Worm (Caenorhabditis elegans) whole organism, mixed stage, embryonic: Measurements from ENCODE around the gene col-118.

ENCODE experiments used
- M03D4.4 ChIP-seq: sonication (generic microtip); optimal IDR thresholded peaks from 2 replicates; lab custom pipeline; 2017; ENCODE audit warnings: mild to moderate bottlenecking, missing genetic modification characterization, missing compliant biosample characterization
- bed-3 ChIP-seq: fragments of 200-800 bp; sonication (Bioruptor generic); optimal IDR thresholded peaks from 3 replicates; lab custom pipeline; 2018; ENCODE audit warnings: mild to moderate bottlenecking, missing genetic modification characterization, moderate library complexity, missing compliant biosample characterization
- ceh-39 ChIP-seq: fragments of 150-350 bp; optimal IDR thresholded peaks from 2 replicates; lab custom pipeline; 2014; ENCODE audit warnings: missing biosample characterization, missing genetic modification characterization
- ceh-43 ChIP-seq: fragments of 200-800 bp; sonication (Bioruptor generic); optimal IDR thresholded peaks from 2 replicates; lab custom pipeline; 2018; ENCODE audit warnings: mild to moderate bottlenecking, missing genetic modification characterization, moderate library complexity, missing compliant biosample characterization
- ceh-83 ChIP-seq: fragments of 200-800 bp; sonication (Bioruptor generic); optimal IDR thresholded peaks from 2 replicates; lab custom pipeline; 2018; ENCODE audit warnings: mild to moderate bottlenecking, missing genetic modification characterization, missing compliant biosample characterization
- drap-1 ChIP-seq: fragments of 200-800 bp; sonication (Bioruptor generic); optimal IDR thresholded peaks from 3 replicates; lab custom pipeline; 2018; ENCODE audit warnings: mild to moderate bottlenecking, missing genetic modification characterization, missing compliant biosample characterization
- elt-1 ChIP-seq: sonication (generic microtip); optimal IDR thresholded peaks from 2 replicates; lab custom pipeline; 2017; ENCODE audit warnings: missing genetic modification characterization, mild to moderate bottlenecking, missing compliant biosample characterization, antibody characterized with exemption, moderate library complexity, borderline replicate concordance; ENCODE audit not compliant: insufficient read depth
- elt-3 ChIP-seq: fragments of 150-350 bp; optimal IDR thresholded peaks from 2 replicates; lab custom pipeline; 2014; ENCODE audit warnings: missing biosample characterization, missing genetic modification characterization
- flh-1 ChIP-seq: fragments of 200-800 bp; sonication (Bioruptor generic); optimal IDR thresholded peaks from 2 replicates; lab custom pipeline; 2018; ENCODE audit warnings: mild to moderate bottlenecking, missing genetic modification characterization, moderate library complexity, missing compliant biosample characterization
- ham-2 ChIP-seq: fragments of 200-800 bp; sonication (Bioruptor generic); optimal IDR thresholded peaks from 2 replicates; lab custom pipeline; 2018; ENCODE audit warnings: mild to moderate bottlenecking, missing genetic modification characterization, missing compliant biosample characterization
- hlh-1 ChIP-seq: fragments of 150-350 bp; optimal IDR thresholded peaks from 2 replicates; lab custom pipeline; 2014; ENCODE audit warnings: missing biosample characterization, missing genetic modification reagents, missing genetic modification characterization
- lin-13 ChIP-seq: fragments of 150-350 bp; optimal IDR thresholded peaks from 2 replicates; lab custom pipeline; 2014; ENCODE audit warnings: missing biosample characterization, missing genetic modification characterization
- lin-32 ChIP-seq: fragments of 200-800 bp; sonication (Bioruptor generic); optimal IDR thresholded peaks from 2 replicates; lab custom pipeline; 2018; ENCODE audit warnings: mild to moderate bottlenecking, missing genetic modification characterization, missing compliant biosample characterization
- mab-5 ChIP-seq: fragments of 150-350 bp; optimal IDR thresholded peaks from 2 replicates; lab custom pipeline; 2014; ENCODE audit warnings: missing biosample characterization, missing genetic modification characterization
- mep-1 ChIP-seq: fragments of 150-350 bp; optimal IDR thresholded peaks from 2 replicates; lab custom pipeline; 2017; ENCODE audit warnings: missing biosample characterization, missing genetic modification reagents, missing genetic modification characterization, inconsistent platforms
- mls-2 ChIP-seq: sonication (generic microtip); optimal IDR thresholded peaks from 2 replicates; lab custom pipeline; 2016; ENCODE audit warnings: mild to moderate bottlenecking, missing genetic modification characterization, moderate library complexity, missing compliant biosample characterization
- nhr-2 ChIP-seq: fragments of 150-350 bp; optimal IDR thresholded peaks from 2 replicates; lab custom pipeline; 2014; ENCODE audit warnings: missing biosample characterization, missing genetic modification characterization
- nhr-237 ChIP-seq: fragments of 150-350 bp; optimal IDR thresholded peaks from 2 replicates; lab custom pipeline; 2014; ENCODE audit warnings: missing biosample characterization, missing genetic modification characterization
- nhr-28 ChIP-seq: fragments of 150-350 bp; optimal IDR thresholded peaks from 2 replicates; lab custom pipeline; 2014; ENCODE audit warnings: missing biosample characterization, missing genetic modification characterization
- pha-4 ChIP-seq: fragments of 150-350 bp; optimal IDR thresholded peaks from 2 replicates; lab custom pipeline; 2018; ENCODE audit warnings: missing biosample characterization, missing genetic modification reagents, missing genetic modification characterization
- snpc-4 ChIP-seq: fragments of 150-350 bp; optimal IDR thresholded peaks from 2 replicates; lab custom pipeline; 2014; ENCODE audit warnings: missing biosample characterization, missing genetic modification characterization
- sptf-1 ChIP-seq: sonication (generic microtip); optimal IDR thresholded peaks from 2 replicates; lab custom pipeline; 2017; ENCODE audit warnings: mild to moderate bottlenecking, missing genetic modification characterization, moderate library complexity, missing compliant biosample characterization
- tbx-8 ChIP-seq: fragments of 200-800 bp; sonication (Bioruptor generic); optimal IDR thresholded peaks from 2 replicates; lab custom pipeline; 2018; ENCODE audit warnings: mild to moderate bottlenecking, missing genetic modification characterization, moderate library complexity, missing compliant biosample characterization
- unc-120 ChIP-seq: sonication (generic microtip); optimal IDR thresholded peaks from 2 replicates; lab custom pipeline; 2017; ENCODE audit warnings: missing genetic modification characterization, missing compliant biosample characterization; ENCODE audit not compliant: poor library complexity, severe bottlenecking
- unc-39 ChIP-seq: fragments of 150-350 bp; optimal IDR thresholded peaks from 2 replicates; lab custom pipeline; 2014; ENCODE audit warnings: missing biosample characterization, missing genetic modification characterization
- unc-62 ChIP-seq: fragments of 150-350 bp; optimal IDR thresholded peaks from 2 replicates; lab custom pipeline; 2014; ENCODE audit warnings: missing biosample characterization, missing genetic modification reagents, missing genetic modification characterization
- zip-8 ChIP-seq: fragments of 150-350 bp; optimal IDR thresholded peaks from 2 replicates; lab custom pipeline; 2014; ENCODE audit warnings: missing biosample characterization, missing genetic modification characterization
- ztf-11 ChIP-seq: fragments of 150-350 bp; optimal IDR thresholded peaks from 2 replicates; lab custom pipeline; 2014; ENCODE audit warnings: missing biosample characterization, missing genetic modification characterization

Gene col-118

ce11 chrIV:8816029-8816428 is 32.0 kb upstream of the col-118 start, which contains the start of gene grsp-2:
grsp-2 (plus strand) TSS chrIV:8816329.
- TF ChIP-seq ceh-43 (GFP tag; lab: Kevin White, UChicago) (no peak), elt-1 (tag; lab: Kevin White, UChicago) (no peak), nhr-28 (tag; lab: Kevin White, UChicago) (no peak), nhr-2 (tag; lab: Kevin White, UChicago) (no peak), zip-8 (tag; lab: Kevin White, UChicago) (no peak), sptf-1 (tag; lab: Kevin White, UChicago) (no peak), unc-39 (tag; lab: Kevin White, UChicago) (no peak), ceh-83 (GFP tag; lab: Kevin White, UChicago) (no peak), mep-1 (no peak)

DNA sequence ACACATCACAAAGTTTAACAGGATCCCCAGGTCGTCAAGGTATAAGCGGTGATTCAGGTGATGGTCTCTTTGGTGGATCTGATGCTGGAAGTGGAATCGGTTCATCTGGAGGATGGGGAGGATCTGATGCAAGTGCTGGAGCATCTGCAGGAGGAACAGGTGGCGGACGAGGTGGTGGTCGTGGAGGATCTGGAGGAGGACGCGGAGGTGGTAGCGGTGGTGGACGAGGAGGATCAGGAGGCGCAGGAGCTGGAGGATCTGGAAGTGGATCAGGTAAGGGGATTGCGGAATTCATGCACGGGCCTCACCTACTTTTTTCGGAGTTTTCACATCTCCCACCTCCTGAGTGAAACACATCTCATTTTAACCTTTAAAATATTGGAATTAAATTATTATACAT is 31.4 kb upstream of the col-118 start:
- no peak for TF ChIP-seq mab-5 (tag; lab: Kevin White, UChicago)
- no peak for TF ChIP-seq elt-3
- TF ChIP-seq bed-3 (GFP tag; lab: Kevin White, UChicago): no peak
- TF ChIP-seq flh-1 (GFP tag; lab: Kevin White, UChicago): no peak
- TF ChIP-seq, all 35 proteins: peak for 0

ce11 chrIV:8817639-8818038 is 30.4 kb upstream of the col-118 start, which contains the start of gene T28C6.10:
T28C6.10 (plus strand) TSS chrIV:8817939.
- no peak for TF ChIP-seq mep-1
- no peak for TF ChIP-seq nhr-2 (tag; lab: Kevin White, UChicago)
- TF ChIP-seq ceh-43 (GFP tag; lab: Kevin White, UChicago): no peak
- TF ChIP-seq pha-4 (tag; lab: Kevin White, UChicago): no peak
- TF ChIP-seq unc-62: no peak
- TF ChIP-seq mls-2: no peak
- no peak for TF ChIP-seq elt-1 (tag; lab: Kevin White, UChicago)
- no peak for TF ChIP-seq sptf-1 (tag; lab: Kevin White, UChicago)
- TF ChIP-seq mab-5 (tag; lab: Kevin White, UChicago): no peak
- TF ChIP-seq, all 35 proteins: peak for 0

DNA sequence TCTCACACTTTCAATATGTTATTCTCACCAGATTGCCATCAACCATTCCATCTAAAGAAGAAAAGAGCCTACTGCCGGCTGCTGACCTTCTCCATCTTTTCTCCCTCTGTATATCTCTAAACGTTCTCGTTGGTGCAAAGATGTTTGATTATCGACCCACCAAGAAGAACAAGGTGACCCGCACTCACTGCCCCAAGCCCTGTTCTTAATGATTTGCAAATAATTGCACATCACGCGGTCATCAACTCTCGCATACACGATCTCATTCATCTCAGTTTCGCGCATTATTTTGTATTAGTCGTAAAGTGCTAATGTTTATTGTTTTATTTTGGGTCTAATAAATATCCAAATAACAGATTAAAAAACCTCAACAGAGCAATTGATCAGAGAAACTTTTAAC is 28.5 kb upstream of the col-118 start:
- TF ChIP-seq elt-1 (tag; lab: Kevin White, UChicago) (no peak), nhr-2 (tag; lab: Kevin White, UChicago) (peak; percentile 94), ztf-11 (tag; lab: Kevin White, UChicago) (no peak), hlh-1 (tag; lab: Kevin White, UChicago) (peak; percentile 10), ceh-39 (tag; lab: Kevin White, UChicago) (peak; percentile 44)

ce11 chrIV:8820041-8820440 is 28.0 kb upstream of the col-118 start, which contains the start of gene T28C6.3:
T28C6.3 (plus strand) TSS chrIV:8820341.
- no peak for TF ChIP-seq M03D4.4 (tag; lab: Kevin White, UChicago)
- TF ChIP-seq unc-62: no peak
- no peak for TF ChIP-seq lin-32 (GFP tag; lab: Kevin White, UChicago)
- TF ChIP-seq bed-3 (GFP tag; lab: Kevin White, UChicago): no peak
- no peak for TF ChIP-seq ceh-43 (GFP tag; lab: Kevin White, UChicago)
- no peak for TF ChIP-seq tbx-8
- TF ChIP-seq pha-4 (tag; lab: Kevin White, UChicago): no peak
- TF ChIP-seq ham-2 (GFP tag; lab: Kevin White, UChicago): no peak
- TF ChIP-seq snpc-4: no peak
- no peak for TF ChIP-seq drap-1 (GFP tag; lab: Kevin White, UChicago)
- TF ChIP-seq nhr-2 (tag; lab: Kevin White, UChicago): no peak
- no peak for TF ChIP-seq zip-8 (tag; lab: Kevin White, UChicago)
- TF ChIP-seq unc-39 (tag; lab: Kevin White, UChicago): no peak
- no peak for TF ChIP-seq sptf-1 (tag; lab: Kevin White, UChicago)
- TF ChIP-seq nhr-237 (tag; lab: Kevin White, UChicago): no peak
- TF ChIP-seq mep-1: no peak

DNA sequence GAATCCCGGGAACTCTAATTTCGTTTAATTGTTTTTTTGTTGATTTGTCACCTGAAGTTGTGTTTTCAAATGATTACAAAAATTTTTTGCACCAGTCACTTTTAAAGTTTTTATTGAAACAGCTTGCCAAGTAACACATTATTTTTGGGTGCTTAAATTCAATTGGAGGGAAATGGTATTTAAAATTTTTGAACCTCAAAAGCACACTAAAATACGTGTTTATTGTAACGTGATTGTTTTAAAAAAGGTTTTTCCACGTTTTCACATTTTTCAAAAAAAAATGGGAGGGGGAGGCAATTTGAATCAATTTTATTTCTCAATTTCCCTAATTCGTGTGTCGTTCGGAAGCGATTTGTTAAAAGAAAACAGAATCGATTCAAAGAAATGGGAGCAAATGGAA is 26.9 kb upstream of the col-118 start, which contains the start of gene T28C6.5:
TSS of gene T28C6.5 (plus strand) at position 301 of the 400 bp plus-strand sequence.
- TF ChIP-seq unc-120 (tag; lab: Kevin White, UChicago) (no peak), pha-4 (tag; lab: Kevin White, UChicago) (no peak), lin-13 (tag; lab: Kevin White, UChicago) (no peak), zip-8 (tag; lab: Kevin White, UChicago) (no peak)
